Worm (Caenorhabditis elegans): ENCODE results near the gene srb-17.

- TF ChIP-seq unc-39 (tag; optimal IDR thresholded peaks at IDR 0.05) (no peak), unc-62 (GFP tag; optimal IDR thresholded peaks at IDR 0.05 in 1 of 2) (no peak), unc-62 (tag; optimal IDR thresholded peaks at IDR 0.05) (no peak), nhr-77 (tag; optimal IDR thresholded peaks at IDR 0.05) (no peak), lin-39 (tag; optimal IDR thresholded peaks at IDR 0.05) (no peak), egl-27 (tag; optimal IDR thresholded peaks at IDR 0.05) (no peak), tra-1 (GFP tag; IDR thresholded peaks at IDR 0.05) (no peak), lin-15B (tag; optimal IDR thresholded peaks at IDR 0.05) (no peak), nhr-76 (tag; optimal IDR thresholded peaks at IDR 0.05) (no peak), aly-2 (tag; optimal IDR thresholded peaks at IDR 0.05) (no peak)
Measured at ce11 chrIV:10422230-10422629, 34.8 kb downstream of the srb-17 start.
